Fruit fly (Drosophila melanogaster) S2 (cell line): ENCODE measurements around the gene CG11841.

ENCODE experiments used
- CG8478 ChIP-seq: fragments of >200 bp; optimal IDR thresholded peaks from 2 replicates; lab custom pipeline; 2018
- CTCF ChIP-seq, 2 experiments: fragments of >200 bp; optimal IDR thresholded peaks; 2 replicates each; lab custom pipeline; 2018

The CG11841 gene

dm6 chr3R:29050756-29051155 lies at the start of gene CG11841:
CG11841 (plus strand) TSS chr3R:29051056.
- TF ChIP-seq CTCF (optimal IDR thresholded peaks at IDR 0.05; lab: Kevin White, UChicago), result no peak

dm6 chr3R:29004884-29005621 lies 45.8 kb upstream of the CG11841 start:
- no peak for TF ChIP-seq CTCF (optimal IDR thresholded peaks at IDR 0.05; lab: Kevin White, UChicago)
- TF ChIP-seq CG8478, result no peak

DNA sequence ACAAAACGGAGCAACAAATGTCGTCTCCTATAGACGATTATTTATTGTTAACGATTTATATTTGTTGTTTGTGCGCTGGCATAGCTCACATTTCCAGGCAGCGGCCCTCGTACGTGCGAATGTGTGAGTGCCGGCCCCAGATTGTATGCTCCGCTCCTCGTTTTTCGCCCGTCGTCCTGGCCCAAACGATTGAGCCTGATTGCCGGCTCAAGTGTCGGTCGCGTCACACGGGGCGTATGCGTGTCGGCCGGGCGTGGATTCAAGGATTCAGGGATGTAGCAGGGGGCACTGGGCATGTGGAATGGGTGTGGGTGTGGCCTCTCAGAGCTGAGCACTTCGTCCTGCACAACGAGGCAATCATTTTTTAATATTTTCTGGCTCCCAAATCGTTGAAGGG lies 45.2 kb upstream of the CG11841 start:
- no peak for TF ChIP-seq CTCF (optimal IDR thresholded peaks at IDR 0.05; lab: Kevin White, UChicago)
- no peak for TF ChIP-seq CG8478

DNA sequence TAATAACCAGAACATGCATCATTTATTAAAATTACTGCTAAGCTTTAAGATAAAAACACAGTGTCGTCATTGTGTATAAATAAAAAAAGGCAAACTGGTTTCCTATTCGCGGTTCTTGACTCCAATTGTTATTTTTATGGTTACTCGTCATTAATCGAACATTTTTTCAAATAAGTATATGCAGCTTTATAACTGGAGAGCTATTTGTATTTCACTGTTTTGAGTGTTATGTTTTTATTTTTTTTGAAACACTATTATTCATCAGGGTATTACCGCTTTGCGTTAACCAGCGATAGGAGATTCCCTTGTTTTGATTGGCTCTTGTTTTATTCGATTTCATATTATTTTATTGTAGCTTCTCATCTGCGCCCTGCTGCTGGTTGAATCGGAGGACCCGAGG lies 39.7 kb upstream of the CG11841 start:
- TF ChIP-seq CG8478 (no peak), CTCF (optimal IDR thresholded peaks at IDR 0.05; lab: Kevin White, UChicago) (no peak)

DNA sequence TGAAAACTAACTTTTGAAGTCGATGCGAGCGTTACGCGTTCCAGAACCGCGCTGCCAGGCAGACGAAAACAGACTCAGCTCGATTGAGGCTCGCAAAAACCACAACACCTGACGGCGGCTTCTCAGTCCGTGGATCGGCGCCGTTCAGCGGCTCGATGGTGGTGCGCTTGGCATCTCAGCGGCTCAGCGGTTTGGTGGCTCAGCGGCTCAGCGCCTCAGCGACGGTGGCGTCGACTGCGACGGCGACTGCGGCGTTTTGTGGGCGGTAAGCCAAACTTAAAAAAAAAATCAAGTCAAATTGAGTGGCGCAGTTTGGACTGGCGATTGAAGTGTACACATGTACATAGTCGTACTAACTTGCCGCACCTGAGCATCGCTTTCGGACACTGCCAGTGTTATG lies 30.5 kb upstream of the CG11841 start, which contains the start of gene wat:
Gene wat, minus strand, starts transcription at position 41 of the 400 bp plus-strand sequence.
- TF ChIP-seq CG8478 (no peak), CTCF (optimal IDR thresholded peaks at IDR 0.05; lab: Kevin White, UChicago) (no peak)

dm6 chr3R:29024671-29025070 lies 26.2 kb upstream of the CG11841 start, which contains the start of gene CG14518:
CG14518 (plus strand) TSS chr3R:29024971.
- no peak for TF ChIP-seq CTCF (optimal IDR thresholded peaks at IDR 0.05; lab: Kevin White, UChicago)
- no peak for TF ChIP-seq CG8478

DNA sequence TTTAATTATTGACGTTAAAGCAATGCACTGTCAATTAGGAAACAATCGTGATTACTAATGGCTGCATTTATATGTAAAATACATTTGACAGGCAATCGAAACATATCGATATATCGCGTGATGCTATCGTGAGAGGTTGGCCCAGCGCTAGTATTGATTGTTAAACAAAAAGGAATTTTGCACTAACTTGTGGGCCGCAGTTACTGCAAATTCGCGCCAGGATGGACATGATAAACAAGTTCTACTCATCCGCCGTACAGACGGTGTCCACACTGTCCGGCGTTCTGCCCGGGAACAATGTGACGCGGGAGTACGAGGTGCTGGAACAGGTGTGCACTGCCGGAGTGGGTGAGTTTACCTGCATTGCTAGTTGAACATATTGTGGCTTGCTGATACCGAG lies 23.7 kb upstream of the CG11841 start, which contains the start of the genes eIF4E6 and CG1951:
Gene eIF4E6, minus strand, starts transcription at position 53 of the 400 bp plus-strand sequence.
Gene CG1951, plus strand, starts transcription at position 115 of the 400 bp plus-strand sequence.
- TF ChIP-seq CG8478, result no peak
- TF ChIP-seq CTCF (optimal IDR thresholded peaks at IDR 0.05; lab: Kevin White, UChicago), result peak in 1 of 2 experiments; percentile 39

DNA sequence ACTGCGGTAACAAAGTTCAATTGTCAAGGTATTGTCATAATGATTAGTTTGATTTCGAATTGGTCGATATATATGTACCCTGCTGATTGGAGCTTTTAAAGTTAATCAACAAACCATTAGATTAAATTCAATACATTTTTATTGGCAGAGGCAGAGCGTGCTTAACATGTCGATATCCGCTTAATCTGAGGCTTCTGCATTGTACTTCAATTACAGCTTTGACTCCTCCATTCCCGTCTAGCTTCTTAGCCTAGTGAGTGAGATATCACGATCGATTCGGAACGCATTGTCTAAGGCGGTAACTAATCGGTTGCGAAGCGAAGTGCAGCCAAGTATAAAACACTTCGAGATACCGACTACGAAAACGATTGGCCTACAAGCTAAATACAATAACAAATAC lies 18.3 kb upstream of the CG11841 start, which contains the start of gene Ssl2:
Gene Ssl2, minus strand, starts transcription at position 101 of the 400 bp plus-strand sequence.
- TF ChIP-seq CTCF (optimal IDR thresholded peaks at IDR 0.05; lab: Kevin White, UChicago) (no peak), CG8478 (no peak)

- no peak for TF ChIP-seq CG8478
- no peak for TF ChIP-seq CTCF (optimal IDR thresholded peaks at IDR 0.05; lab: Kevin White, UChicago)
These were observed 16.8 kb upstream of the CG11841 start, which contains the start of the genes beta4GalNAcTB and Cpsf100 for dm6 chr3R:29033909-29034629. beta4GalNAcTB (minus strand) TSS chr3R:29034008. Cpsf100 (plus strand) TSS chr3R:29034573.

- TF ChIP-seq CG8478 (no peak), CTCF (optimal IDR thresholded peaks at IDR 0.05; lab: Kevin White, UChicago) (no peak)
These were observed 11.8 kb upstream of the CG11841 start, which contains the start of the genes Slu7 and Pkc98E for dm6 chr3R:29038960-29039581. Slu7 (minus strand) TSS chr3R:29039071. Pkc98E (plus strand) TSS chr3R:29039156.

- TF ChIP-seq CG8478 (no peak), CTCF (optimal IDR thresholded peaks at IDR 0.05; lab: Kevin White, UChicago) (no peak)
These were observed 11.0 kb upstream of the CG11841 start for dm6 chr3R:29039704-29040430.

DNA sequence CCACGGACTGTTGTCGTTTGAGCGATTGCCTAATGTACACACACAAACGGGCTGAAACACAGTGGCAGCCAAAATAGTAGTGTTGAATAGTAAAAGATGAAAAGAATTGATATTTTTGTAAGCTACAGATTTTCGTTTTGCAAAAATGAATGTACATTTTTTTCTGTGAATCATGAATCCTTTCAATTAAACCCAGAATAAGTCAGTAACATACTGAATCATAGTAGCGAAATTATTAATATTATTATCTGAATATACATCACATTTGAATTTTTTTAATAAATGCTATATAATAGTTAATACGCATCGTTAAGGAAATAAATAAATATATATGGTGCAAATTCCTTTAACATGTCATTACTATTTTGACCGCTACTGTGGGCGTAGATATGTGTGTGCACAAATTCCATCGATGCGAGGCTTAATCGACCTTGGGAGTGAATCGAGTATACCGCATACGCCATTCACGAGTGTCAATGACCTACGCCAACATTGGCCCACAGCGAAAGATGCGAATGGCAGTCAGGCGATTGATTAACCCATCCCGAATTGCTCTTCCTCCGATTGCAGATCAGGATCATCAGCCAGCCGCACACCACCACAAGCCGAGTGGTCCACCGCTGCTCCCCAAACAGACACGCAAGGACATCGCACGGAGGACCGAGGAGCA lies 10.2 kb upstream of the CG11841 start:
- TF ChIP-seq CG8478, result no peak
- TF ChIP-seq CTCF (optimal IDR thresholded peaks at IDR 0.05; lab: Kevin White, UChicago), result no peak

dm6 chr3R:29049055-29049722 lies 1.7 kb upstream of the CG11841 start, which contains the start of gene CG11837:
CG11837 (plus strand) TSS chr3R:29049493.
- TF ChIP-seq CTCF (optimal IDR thresholded peaks at IDR 0.05; lab: Kevin White, UChicago) (no peak), CG8478 (no peak)
